Worm (Caenorhabditis elegans) whole organism, L3 larva: ENCODE results near the gene spin-1.
"Not testable (repeated sequence)": the region's sequence is repeated elsewhere in the genome, so short reads cannot be mapped to it uniquely, and the experiment has no call there.

Experiments used
- aly-2 ChIP-seq: fragments of 150-350 bp; optimal IDR thresholded peaks from 2 replicates; lab custom pipeline; 2014; ENCODE audit warnings: missing biosample characterization, missing genetic modification characterization
- ceh-28 ChIP-seq: fragments of 150-350 bp; optimal IDR thresholded peaks from 2 replicates; lab custom pipeline; 2014; ENCODE audit warnings: missing biosample characterization, missing genetic modification reagents, missing genetic modification characterization
- ceh-9 ChIP-seq: sonication (generic microtip); optimal IDR thresholded peaks from 2 replicates; lab custom pipeline; 2018; ENCODE audit warnings: missing biosample characterization, missing genetic modification characterization
- egl-27 ChIP-seq: sonication (generic microtip); optimal IDR thresholded peaks from 4 replicates; lab custom pipeline; 2017; ENCODE audit warnings: missing biosample characterization, missing genetic modification reagents, missing genetic modification characterization
- elt-1 ChIP-seq: fragments of 150-350 bp; optimal IDR thresholded peaks from 2 replicates; lab custom pipeline; 2014; ENCODE audit warnings: missing biosample characterization, missing genetic modification characterization
- elt-2 ChIP-seq: sonication (generic microtip); optimal IDR thresholded peaks from 2 replicates; lab custom pipeline; 2016; ENCODE audit warnings: missing genetic modification reagents, mild to moderate bottlenecking, missing genetic modification characterization, missing compliant biosample characterization
- eor-1 ChIP-seq, 2 experiments: fragments of 150-350 bp; optimal IDR thresholded peaks; 2 replicates each; lab custom pipeline; 2014 to 2018; ENCODE audit warnings: missing biosample characterization in 2 of 2, missing genetic modification characterization in 2 of 2
- fkh-10 ChIP-seq: sonication (generic microtip); optimal IDR thresholded peaks from 2 replicates; lab custom pipeline; 2017; ENCODE audit warnings: missing biosample characterization, missing genetic modification reagents, missing genetic modification characterization
- fkh-2 ChIP-seq: fragments of 150-350 bp; optimal IDR thresholded peaks from 2 replicates; lab custom pipeline; 2014; ENCODE audit warnings: missing biosample characterization, missing genetic modification reagents, missing genetic modification characterization
- fos-1 ChIP-seq: fragments of 150-350 bp; optimal IDR thresholded peaks from 2 replicates; lab custom pipeline; 2014; ENCODE audit warnings: missing biosample characterization, missing genetic modification characterization
- jun-1 ChIP-seq: fragments of 150-350 bp; optimal IDR thresholded peaks from 2 replicates; lab custom pipeline; 2014; ENCODE audit warnings: missing biosample characterization, missing genetic modification reagents, missing genetic modification characterization
- lin-15B ChIP-seq: fragments of 150-350 bp; optimal IDR thresholded peaks from 2 replicates; lab custom pipeline; 2014; ENCODE audit warnings: missing biosample characterization, missing genetic modification characterization
- lin-39 ChIP-seq: fragments of 150-350 bp; optimal IDR thresholded peaks from 2 replicates; lab custom pipeline; 2018; ENCODE audit warnings: missing biosample characterization, missing genetic modification reagents, missing genetic modification characterization
- lsy-12 ChIP-seq: sonication (generic microtip); optimal IDR thresholded peaks from 2 replicates; lab custom pipeline; 2016; ENCODE audit warnings: mild to moderate bottlenecking, missing genetic modification characterization, missing compliant biosample characterization
- mdl-1 ChIP-seq: fragments of 150-350 bp; optimal IDR thresholded peaks from 2 replicates; lab custom pipeline; 2014; ENCODE audit warnings: missing biosample characterization, missing genetic modification characterization
- mml-1 ChIP-seq: fragments of 150-350 bp; sonication (generic microtip); optimal IDR thresholded peaks from 3 replicates; lab custom pipeline; 2014; ENCODE audit warnings: missing biosample characterization, missing genetic modification characterization
- nfya-1 ChIP-seq: sonication (generic microtip); optimal IDR thresholded peaks from 2 replicates; lab custom pipeline; 2017; ENCODE audit warnings: missing genetic modification characterization, mild to moderate bottlenecking, missing compliant biosample characterization, antibody characterized with exemption, moderate library complexity; ENCODE audit not compliant: insufficient read depth
- nhr-11 ChIP-seq: fragments of 150-350 bp; optimal IDR thresholded peaks from 2 replicates; lab custom pipeline; 2014; ENCODE audit warnings: missing biosample characterization, missing genetic modification characterization
- nhr-23 ChIP-seq: fragments of 150-350 bp; optimal IDR thresholded peaks from 2 replicates; lab custom pipeline; 2014; ENCODE audit warnings: missing biosample characterization, missing genetic modification reagents, missing genetic modification characterization
- nhr-25 ChIP-seq: sonication (generic microtip); optimal IDR thresholded peaks from 2 replicates; lab custom pipeline; 2017; ENCODE audit warnings: missing biosample characterization, missing genetic modification characterization
- nhr-28 ChIP-seq: fragments of 150-350 bp; optimal IDR thresholded peaks from 2 replicates; lab custom pipeline; 2014; ENCODE audit warnings: missing biosample characterization, missing genetic modification characterization
- nhr-43 ChIP-seq: sonication (generic microtip); optimal IDR thresholded peaks from 2 replicates; lab custom pipeline; 2016; ENCODE audit warnings: mild to moderate bottlenecking, missing genetic modification characterization, missing compliant biosample characterization; ENCODE audit not compliant: poor library complexity, severe bottlenecking
- nhr-67 ChIP-seq: fragments of 150-350 bp; optimal IDR thresholded peaks from 2 replicates; lab custom pipeline; 2014; ENCODE audit warnings: missing biosample characterization, missing genetic modification characterization
- nhr-77 ChIP-seq: fragments of 150-350 bp; optimal IDR thresholded peaks from 2 replicates; lab custom pipeline; 2014; ENCODE audit warnings: missing biosample characterization, missing genetic modification characterization
- pha-4 ChIP-seq: fragments of 150-350 bp; optimal IDR thresholded peaks from 2 replicates; lab custom pipeline; 2014; ENCODE audit warnings: missing biosample characterization, missing genetic modification reagents, missing genetic modification characterization
- pqm-1 ChIP-seq: fragments of 150-350 bp; optimal IDR thresholded peaks from 2 replicates; lab custom pipeline; 2017; ENCODE audit warnings: missing biosample characterization, missing genetic modification characterization, inconsistent platforms
- sea-2 ChIP-seq: fragments of 150-350 bp; sonication (generic microtip); optimal IDR thresholded peaks from 4 replicates; lab custom pipeline; 2014; ENCODE audit warnings: missing biosample characterization, missing genetic modification reagents, missing genetic modification characterization
- skn-1 ChIP-seq: fragments of 150-350 bp; optimal IDR thresholded peaks from 2 replicates; lab custom pipeline; 2014; ENCODE audit warnings: missing biosample characterization, missing genetic modification characterization
- snpc-4 ChIP-seq: fragments of 150-350 bp; optimal IDR thresholded peaks from 2 replicates; lab custom pipeline; 2014; ENCODE audit warnings: missing biosample characterization, missing genetic modification characterization
- tbx-2 ChIP-seq: sonication (generic microtip); optimal IDR thresholded peaks from 2 replicates; lab custom pipeline; 2016; ENCODE audit warnings: mild to moderate bottlenecking, missing genetic modification characterization, missing compliant biosample characterization
- unc-39 ChIP-seq: sonication (generic microtip); optimal IDR thresholded peaks from 4 replicates; lab custom pipeline; 2017; ENCODE audit warnings: missing biosample characterization, missing genetic modification characterization
- unc-62 ChIP-seq: fragments of 150-350 bp; sonication (generic microtip); optimal IDR thresholded peaks from 4 replicates; lab custom pipeline; 2014; ENCODE audit warnings: missing biosample characterization, missing genetic modification reagents, missing genetic modification characterization
- zag-1 ChIP-seq: fragments of 150-350 bp; optimal IDR thresholded peaks from 2 replicates; lab custom pipeline; 2014; ENCODE audit warnings: missing biosample characterization, missing genetic modification characterization

spin-1 gene

ce11 chrV:12121274-12121673 lies 6.5 kb downstream of the spin-1 start, which contains the start of gene C13C4.6:
C13C4.6 (plus strand) TSS chrV:12121574.
- TF ChIP-seq egl-27 (tag; lab: Kevin White, UChicago) (no peak), elt-2 (tag; lab: Kevin White, UChicago) (peak; percentile 10)

- not testable (repeated sequence) for TF ChIP-seq nhr-67; fos-1 (tag; lab: Kevin White, UChicago); nhr-77
These were observed 15.9 kb downstream of the spin-1 start, which contains the start of gene C27A7.6 for ce11 chrV:12130688-12131087. C27A7.6 (minus strand) TSS chrV:12130788.

ce11 chrV:12131157-12131556 lies 16.4 kb downstream of the spin-1 start, which contains the start of gene enpp-1:
enpp-1 (plus strand) TSS chrV:12131457.
- not testable (repeated sequence) for TF ChIP-seq snpc-4, skn-1, nhr-25 (tag; lab: Kevin White, UChicago)

ce11 chrV:12137942-12138341 lies 23.1 kb downstream of the spin-1 start:
- no peak for TF ChIP-seq lin-39 (tag; lab: Kevin White, UChicago)
- TF ChIP-seq fkh-10: no peak
- no peak for TF ChIP-seq pha-4 (tag; lab: Kevin White, UChicago)

- TF ChIP-seq unc-62 (GFP tag; lab: Kevin White, UChicago) (no peak), tbx-2 (tag; lab: Kevin White, UChicago) (no peak), ceh-9 (tag; lab: Kevin White, UChicago) (no peak), elt-1 (tag; lab: Kevin White, UChicago) (no peak), fkh-10 (no peak), nhr-23 (no peak), lin-15B (no peak), mdl-1 (tag; lab: Kevin White, UChicago) (no peak), fkh-2 (tag; lab: Kevin White, UChicago) (no peak)
- TF ChIP-seq, all 47 proteins: peak for 0
These were observed 25.8 kb downstream of the spin-1 start, which contains the start of gene C27A7.3 for ce11 chrV:12140625-12141024. C27A7.3 (plus strand) TSS chrV:12140925.

- TF ChIP-seq eor-1 (tag; optimal IDR thresholded peaks at IDR 0.05; lab: Kevin White, UChicago): no peak
- TF ChIP-seq nhr-28 (tag; lab: Kevin White, UChicago): no peak
- no peak for TF ChIP-seq ceh-28 (tag; lab: Kevin White, UChicago)
- no peak for TF ChIP-seq nhr-43 (tag; lab: Kevin White, UChicago)
- no peak for TF ChIP-seq pha-4 (tag; lab: Kevin White, UChicago)
- TF ChIP-seq jun-1 (tag; lab: Kevin White, UChicago): no peak
- TF ChIP-seq sea-2 (GFP tag; lab: Kevin White, UChicago): no peak
- TF ChIP-seq nfya-1 (tag; lab: Kevin White, UChicago): no peak
- TF ChIP-seq lsy-12: no peak
- no peak for TF ChIP-seq unc-39 (tag; lab: Kevin White, UChicago)
- TF ChIP-seq nhr-25 (tag; lab: Kevin White, UChicago): no peak
- no peak for TF ChIP-seq pqm-1 (tag; lab: Kevin White, UChicago)
- TF ChIP-seq skn-1 (tag; lab: Kevin White, UChicago): no peak
- no peak for TF ChIP-seq aly-2 (tag; lab: Kevin White, UChicago)
- TF ChIP-seq nhr-11 (tag; lab: Kevin White, UChicago): no peak
- TF ChIP-seq zag-1: no peak
- TF ChIP-seq mml-1: no peak
These were observed 35.8 kb downstream of the spin-1 start, which contains the start of gene che-11 for ce11 chrV:12150607-12151006. che-11 (minus strand) TSS chrV:12150707.
